Worm (Caenorhabditis elegans): ENCODE data around the gene K09F6.11.
"Not testable (repeated sequence)": the region's sequence is repeated elsewhere in the genome, so short reads cannot be mapped to it uniquely, and the experiment has no call there.

Gene K09F6.11

ce11 chrII:2251617-2252016 is 28.3 kb upstream of the K09F6.11 start:
- TF ChIP-seq lin-13 (GFP tag; optimal IDR thresholded peaks at IDR 0.05) (no peak), set-16 (GFP tag; IDR thresholded peaks at IDR 0.05) (peak; percentile 96)

- TF ChIP-seq D1046.2 (GFP tag; IDR thresholded peaks at IDR 0.05) (0 out of 2 replicates have a peak, but pooled peaks have one; percentile 27), nhr-102 (tag; optimal IDR thresholded peaks at IDR 0.05) (no peak), set-16 (GFP tag; IDR thresholded peaks at IDR 0.05) (peak; percentile 67)
Measured at ce11 chrII:2253676-2254075, 26.3 kb upstream of the K09F6.11 start.

- TF ChIP-seq sdz-12 (GFP tag; optimal IDR thresholded peaks at IDR 0.05); daf-8 (GFP tag; IDR thresholded peaks at IDR 0.05); mxl-2 (GFP tag; conservative IDR thresholded peaks at IDR 0.05): not testable (repeated sequence)
Measured at ce11 chrII:2254861-2255260, 25.1 kb upstream of the K09F6.11 start, which contains the start of gene K09F6.3. K09F6.3 (plus strand) TSS chrII:2255161.

DNA sequence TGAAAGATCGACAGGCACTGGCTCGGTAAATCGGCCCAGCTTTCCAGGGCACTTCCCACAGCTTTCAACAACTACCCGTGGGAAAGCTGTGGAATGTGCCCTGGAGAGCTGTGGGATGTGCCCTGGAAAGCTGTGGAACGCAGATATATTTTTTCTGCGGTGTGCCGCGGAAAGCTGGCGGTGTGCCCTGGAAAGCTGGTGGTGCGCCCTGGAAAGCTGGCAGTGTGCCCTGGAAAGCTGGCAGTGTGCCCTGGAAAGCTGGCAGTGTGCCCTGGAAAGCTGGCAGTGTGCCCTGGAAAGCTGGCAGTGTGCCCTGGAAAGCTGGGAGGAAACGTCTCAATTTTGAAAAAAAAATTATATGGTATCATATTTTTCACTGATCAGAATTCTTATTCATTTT is 6.2 kb upstream of the K09F6.11 start:
- no peak for TF ChIP-seq lin-15B (tag; optimal IDR thresholded peaks at IDR 0.05)
- TF ChIP-seq dve-1 (tag; optimal IDR thresholded peaks at IDR 0.05; ENCODE audit: insufficient read depth) = no peak
- 0 out of 2 replicates have a peak, but pooled peaks have one; percentile 35 for TF ChIP-seq ZK337.2 (GFP tag; IDR thresholded peaks at IDR 0.05)
- TF ChIP-seq T26A8.4 (GFP tag; IDR thresholded peaks at IDR 0.05) = no peak
- TF ChIP-seq mxl-3 (GFP tag; optimal IDR thresholded peaks at IDR 0.05) = no peak
- no peak for TF ChIP-seq zfp-2 (tag; optimal IDR thresholded peaks at IDR 0.05)
- TF ChIP-seq php-3 (GFP tag; IDR thresholded peaks at IDR 0.05) = no peak
- no peak for TF ChIP-seq lin-29 (GFP tag; IDR thresholded peaks at IDR 0.05)
- no peak for TF ChIP-seq unc-130 (GFP tag; optimal IDR thresholded peaks at IDR 0.05)
- no peak for TF ChIP-seq daf-16 (GFP tag; optimal IDR thresholded peaks at IDR 0.05)
- TF ChIP-seq daf-16 (tag; optimal IDR thresholded peaks at IDR 0.05) = no peak
- no peak for TF ChIP-seq ceh-20 (GFP tag; IDR thresholded peaks at IDR 0.05)
- TF ChIP-seq hif-1 (tag; optimal IDR thresholded peaks at IDR 0.05) = no peak
- TF ChIP-seq ceh-32 (tag; optimal IDR thresholded peaks at IDR 0.05; ENCODE audit: poor library complexity) = no peak
- TF ChIP-seq pha-4 (GFP tag; IDR thresholded peaks at IDR 0.05) = no peak
- no peak for TF ChIP-seq pha-4 (tag; optimal IDR thresholded peaks at IDR 0.05)
- peak; percentile 86 for TF ChIP-seq set-16 (GFP tag; IDR thresholded peaks at IDR 0.05)
- TF ChIP-seq nhr-10 (tag; optimal IDR thresholded peaks at IDR 0.05) = no peak
- no peak for TF ChIP-seq ZK546.5 (tag; optimal IDR thresholded peaks at IDR 0.05)
- TF ChIP-seq mes-2 (tag; optimal IDR thresholded peaks at IDR 0.05; ENCODE audit: poor library complexity, severe bottlenecking) = no peak
- no peak for TF ChIP-seq spr-3 (GFP tag; optimal IDR thresholded peaks at IDR 0.05)
- TF ChIP-seq F10B5.3 (tag; optimal IDR thresholded peaks at IDR 0.05) = no peak
- no peak for TF ChIP-seq nhr-76 (tag; optimal IDR thresholded peaks at IDR 0.05)
- TF ChIP-seq mep-1 (tag; optimal IDR thresholded peaks at IDR 0.05) = no peak
- TF ChIP-seq egl-27 (tag; optimal IDR thresholded peaks at IDR 0.05) = no peak
- no peak for TF ChIP-seq D1046.2 (GFP tag; IDR thresholded peaks at IDR 0.05)
- no peak for TF ChIP-seq vab-7 (GFP tag; IDR thresholded peaks at IDR 0.05)
- TF ChIP-seq lin-1 (GFP tag; IDR thresholded peaks at IDR 0.05) = no peak
- TF ChIP-seq zip-2 (tag; optimal IDR thresholded peaks at IDR 0.05) = no peak
- TF ChIP-seq egl-43 (GFP tag; IDR thresholded peaks at IDR 0.05) = 0 out of 2 replicates have a peak, but pooled peaks have one; percentile 50
- peak; percentile 28 for TF ChIP-seq aha-1 (tag)
- no peak for TF ChIP-seq tag-97 (GFP tag; IDR thresholded peaks at IDR 0.05)
- no peak for TF ChIP-seq ceh-44 (GFP tag; IDR thresholded peaks at IDR 0.05)
- no peak for TF ChIP-seq nhr-6 (tag; optimal IDR thresholded peaks at IDR 0.05)
